Worm (Caenorhabditis elegans) whole organism, mixed stage, embryonic: Measurements from ENCODE around the gene gst-21.

Source experiments
- blmp-1 ChIP-seq: fragments of 150-350 bp; optimal IDR thresholded peaks from 2 replicates; lab custom pipeline; 2014; ENCODE audit warnings: missing biosample characterization, missing genetic modification characterization
- drap-1 ChIP-seq: fragments of 200-800 bp; sonication (Bioruptor generic); optimal IDR thresholded peaks from 3 replicates; lab custom pipeline; 2018; ENCODE audit warnings: mild to moderate bottlenecking, missing genetic modification characterization, missing compliant biosample characterization
- elt-1 ChIP-seq: sonication (generic microtip); optimal IDR thresholded peaks from 2 replicates; lab custom pipeline; 2017; ENCODE audit warnings: missing genetic modification characterization, mild to moderate bottlenecking, missing compliant biosample characterization, antibody characterized with exemption, moderate library complexity, borderline replicate concordance; ENCODE audit not compliant: insufficient read depth
- elt-3 ChIP-seq: fragments of 150-350 bp; optimal IDR thresholded peaks from 2 replicates; lab custom pipeline; 2014; ENCODE audit warnings: missing biosample characterization, missing genetic modification characterization
- flh-1 ChIP-seq: fragments of 200-800 bp; sonication (Bioruptor generic); optimal IDR thresholded peaks from 2 replicates; lab custom pipeline; 2018; ENCODE audit warnings: mild to moderate bottlenecking, missing genetic modification characterization, moderate library complexity, missing compliant biosample characterization
- nhr-12 ChIP-seq: fragments of 150-350 bp; optimal IDR thresholded peaks from 2 replicates; lab custom pipeline; 2014; ENCODE audit warnings: missing biosample characterization, missing genetic modification characterization
- nhr-2 ChIP-seq: fragments of 150-350 bp; optimal IDR thresholded peaks from 2 replicates; lab custom pipeline; 2014; ENCODE audit warnings: missing biosample characterization, missing genetic modification characterization
- snpc-4 ChIP-seq: fragments of 150-350 bp; optimal IDR thresholded peaks from 2 replicates; lab custom pipeline; 2014; ENCODE audit warnings: missing biosample characterization, missing genetic modification characterization
- unc-39 ChIP-seq: fragments of 150-350 bp; optimal IDR thresholded peaks from 2 replicates; lab custom pipeline; 2014; ENCODE audit warnings: missing biosample characterization, missing genetic modification characterization
- ztf-11 ChIP-seq: fragments of 150-350 bp; optimal IDR thresholded peaks from 2 replicates; lab custom pipeline; 2014; ENCODE audit warnings: missing biosample characterization, missing genetic modification characterization

- TF ChIP-seq drap-1 (GFP tag; lab: Kevin White, UChicago) (no peak), flh-1 (GFP tag; lab: Kevin White, UChicago) (no peak), nhr-2 (tag; lab: Kevin White, UChicago) (no peak), nhr-12 (tag; lab: Kevin White, UChicago) (no peak), elt-1 (tag; lab: Kevin White, UChicago) (no peak), elt-3 (tag; lab: Kevin White, UChicago) (no peak), ztf-11 (tag; lab: Kevin White, UChicago) (no peak), blmp-1 (tag; lab: Kevin White, UChicago) (no peak), unc-39 (tag; lab: Kevin White, UChicago) (no peak), snpc-4 (tag; lab: Kevin White, UChicago) (no peak)
Measured at ce11 chrV:1701584-1702101, 30.2 kb downstream of the gst-21 start, which contains the start of gene srw-90.
